Worm (Caenorhabditis elegans): Measurements from ENCODE around the gene oig-8.

ce11 chrII:6661211-6661610 lies 12.3 kb upstream of the oig-8 start, which contains the start of gene T19D12.2:
- TF ChIP-seq pha-4 (tag; optimal IDR thresholded peaks at IDR 0.05) (no peak), elt-1 (tag; optimal IDR thresholded peaks at IDR 0.05; ENCODE audit: borderline replicate concordance, insufficient read depth) (no peak), sptf-1 (tag; optimal IDR thresholded peaks at IDR 0.05) (no peak), lin-13 (tag; optimal IDR thresholded peaks at IDR 0.05) (no peak), hlh-1 (tag; optimal IDR thresholded peaks at IDR 0.05) (no peak), nhr-28 (tag; optimal IDR thresholded peaks at IDR 0.05) (no peak)
